Fruit fly (Drosophila melanogaster): ENCODE results near the gene cmb.

- peak; percentile 88 for TF ChIP-seq Pif1A (GFP tag; optimal IDR thresholded peaks at IDR 0.05)
- peak; percentile 97 for TF ChIP-seq CG8301 (tag; optimal IDR thresholded peaks at IDR 0.05)
- peak; percentile 87 for TF ChIP-seq rn (GFP tag; IDR thresholded peaks at IDR 0.05)
- TF ChIP-seq CG34367 (tag; optimal IDR thresholded peaks at IDR 0.05): peak; percentile 91
- TF ChIP-seq gl (tag; optimal IDR thresholded peaks at IDR 0.05): peak; percentile 72
- TF ChIP-seq CG13204 (GFP tag; optimal IDR thresholded peaks at IDR 0.05): peak; percentile 60
- peak; percentile 81 for TF ChIP-seq Pif1B (GFP tag; optimal IDR thresholded peaks at IDR 0.05)
- TF ChIP-seq Snoo (tag; optimal IDR thresholded peaks at IDR 0.05): peak; percentile 79
Measured at dm6 chr3L:13476566-13477452, 34.4 kb downstream of the cmb start.

Measured in whole organism, pupa.